Worm (Caenorhabditis elegans) whole organism, L3 larva: ENCODE measurements around the gene R09F10.5.

ENCODE experiments used
- fkh-10 ChIP-seq: sonication (generic microtip); optimal IDR thresholded peaks from 2 replicates; lab custom pipeline; 2017; ENCODE audit warnings: missing biosample characterization, missing genetic modification reagents, missing genetic modification characterization
- jun-1 ChIP-seq: fragments of 150-350 bp; optimal IDR thresholded peaks from 2 replicates; lab custom pipeline; 2014; ENCODE audit warnings: missing biosample characterization, missing genetic modification reagents, missing genetic modification characterization
- lin-39 ChIP-seq: fragments of 150-350 bp; optimal IDR thresholded peaks from 2 replicates; lab custom pipeline; 2018; ENCODE audit warnings: missing biosample characterization, missing genetic modification reagents, missing genetic modification characterization
- pqm-1 ChIP-seq: fragments of 150-350 bp; optimal IDR thresholded peaks from 2 replicates; lab custom pipeline; 2017; ENCODE audit warnings: missing biosample characterization, missing genetic modification characterization, inconsistent platforms
- sea-2 ChIP-seq: fragments of 150-350 bp; sonication (generic microtip); optimal IDR thresholded peaks from 4 replicates; lab custom pipeline; 2014; ENCODE audit warnings: missing biosample characterization, missing genetic modification reagents, missing genetic modification characterization
- snpc-4 ChIP-seq: fragments of 150-350 bp; optimal IDR thresholded peaks from 2 replicates; lab custom pipeline; 2014; ENCODE audit warnings: missing biosample characterization, missing genetic modification characterization
- zag-1 ChIP-seq: fragments of 150-350 bp; optimal IDR thresholded peaks from 2 replicates; lab custom pipeline; 2014; ENCODE audit warnings: missing biosample characterization, missing genetic modification characterization
- ztf-4 ChIP-seq: fragments of 150-350 bp; optimal IDR thresholded peaks from 2 replicates; lab custom pipeline; 2014; ENCODE audit warnings: missing biosample characterization, missing genetic modification characterization

DNA sequence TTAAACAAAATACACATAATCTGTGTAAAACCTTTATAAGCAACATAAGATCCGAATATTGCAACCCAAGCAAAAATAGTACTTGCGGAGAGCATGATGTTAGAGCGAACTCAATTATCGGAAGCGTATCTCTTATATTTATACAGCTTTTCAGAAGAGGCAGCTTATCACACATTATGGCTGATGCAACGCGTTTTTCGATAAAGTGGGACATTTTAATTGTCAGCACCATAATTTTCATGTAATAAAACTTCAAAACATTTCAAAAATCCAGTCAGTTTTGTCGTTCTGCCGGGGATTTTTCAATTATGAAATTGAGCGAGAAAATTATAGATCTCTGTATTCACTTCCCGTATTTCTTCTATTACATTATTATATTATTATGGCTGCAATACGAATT, 38.7 kb upstream of the R09F10.5 start, which contains the start of gene drd-5:
- TF ChIP-seq jun-1 (tag; lab: Kevin White, UChicago) (no peak), pqm-1 (tag; lab: Kevin White, UChicago) (no peak), ztf-4 (tag; lab: Kevin White, UChicago) (no peak), zag-1 (tag; lab: Kevin White, UChicago) (no peak), sea-2 (GFP tag; lab: Kevin White, UChicago) (no peak), fkh-10 (no peak), snpc-4 (tag; lab: Kevin White, UChicago) (no peak), lin-39 (tag; lab: Kevin White, UChicago) (no peak)
